Worm (Caenorhabditis elegans): ENCODE results near the gene Y38E10A.17.

Y38E10A.17 gene

DNA sequence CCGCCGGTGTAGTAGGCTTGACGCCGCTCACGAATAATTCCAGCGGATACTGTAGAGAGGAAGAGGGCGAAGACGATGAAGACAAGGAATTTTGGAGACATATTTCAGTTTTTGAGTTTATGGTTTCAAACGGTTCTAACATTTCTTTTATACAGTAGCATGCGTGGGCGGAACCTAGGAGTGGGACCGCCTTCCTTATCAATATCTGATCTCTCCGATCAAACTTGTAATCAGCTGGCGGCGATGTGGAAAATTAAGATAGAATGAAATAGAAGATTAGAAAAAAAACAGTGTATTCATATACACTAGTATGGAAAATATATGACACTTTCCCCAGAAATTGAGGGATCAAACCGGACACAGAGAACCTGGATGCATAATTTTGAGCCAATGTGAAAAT, 15.3 kb downstream of the Y38E10A.17 start, which contains the start of gene nspe-2:
Gene nspe-2, minus strand, starts transcription at position 101 of the 400 bp plus-strand sequence.
- TF ChIP-seq lin-13 (GFP tag; optimal IDR thresholded peaks at IDR 0.05) (no peak), C34F6.9 (tag; optimal IDR thresholded peaks at IDR 0.05) (no peak), alr-1 (tag; optimal IDR thresholded peaks at IDR 0.05) (no peak), ceh-16 (tag; optimal IDR thresholded peaks at IDR 0.05) (no peak), peb-1 (tag; optimal IDR thresholded peaks at IDR 0.05) (no peak), nhr-129 (tag; optimal IDR thresholded peaks at IDR 0.05) (no peak), nhr-6 (tag; optimal IDR thresholded peaks at IDR 0.05) (no peak), R02D3.7 (tag; optimal IDR thresholded peaks at IDR 0.05) (no peak), lin-39 (tag; optimal IDR thresholded peaks at IDR 0.05) (no peak), egl-27 (tag; optimal IDR thresholded peaks at IDR 0.05) (no peak), unc-39 (tag; optimal IDR thresholded peaks at IDR 0.05) (no peak), mbf-1 (tag; optimal IDR thresholded peaks at IDR 0.05) (no peak), nhr-77 (tag; optimal IDR thresholded peaks at IDR 0.05) (no peak), unc-55 (GFP tag; optimal IDR thresholded peaks at IDR 0.05) (no peak), ztf-1 (GFP tag; conservative IDR thresholded peaks at IDR 0.05) (no peak), nhr-11 (tag; optimal IDR thresholded peaks at IDR 0.05) (no peak), elt-1 (tag; optimal IDR thresholded peaks at IDR 0.05) (no peak), nhr-25 (tag; optimal IDR thresholded peaks at IDR 0.05) (no peak)

DNA sequence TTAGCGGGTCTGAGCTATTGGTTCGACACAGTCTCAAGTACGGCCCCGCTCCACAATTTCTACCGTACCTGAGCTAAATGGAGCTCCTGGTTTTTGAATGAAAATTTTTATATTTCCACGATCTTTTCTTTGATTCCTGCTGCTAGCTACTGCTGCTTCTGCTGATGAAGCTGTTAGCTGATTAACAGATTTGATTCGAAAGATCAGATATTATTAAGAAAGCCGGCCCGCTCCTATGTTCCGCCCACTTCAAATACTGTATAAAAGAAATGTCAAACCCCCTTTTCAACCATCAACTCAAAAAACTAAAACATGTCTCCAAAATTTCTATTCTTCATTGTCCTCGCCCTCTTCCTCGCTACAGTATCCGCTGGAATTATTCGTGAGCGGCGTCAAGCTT, 17.0 kb downstream of the Y38E10A.17 start, which contains the start of gene nspe-3:
Gene nspe-3, plus strand, starts transcription at position 301 of the 400 bp plus-strand sequence.
- no peak for TF ChIP-seq Y55F3AM.14 (GFP tag; optimal IDR thresholded peaks at IDR 0.05)
- no peak for TF ChIP-seq fos-1 (tag; optimal IDR thresholded peaks at IDR 0.05)

DNA sequence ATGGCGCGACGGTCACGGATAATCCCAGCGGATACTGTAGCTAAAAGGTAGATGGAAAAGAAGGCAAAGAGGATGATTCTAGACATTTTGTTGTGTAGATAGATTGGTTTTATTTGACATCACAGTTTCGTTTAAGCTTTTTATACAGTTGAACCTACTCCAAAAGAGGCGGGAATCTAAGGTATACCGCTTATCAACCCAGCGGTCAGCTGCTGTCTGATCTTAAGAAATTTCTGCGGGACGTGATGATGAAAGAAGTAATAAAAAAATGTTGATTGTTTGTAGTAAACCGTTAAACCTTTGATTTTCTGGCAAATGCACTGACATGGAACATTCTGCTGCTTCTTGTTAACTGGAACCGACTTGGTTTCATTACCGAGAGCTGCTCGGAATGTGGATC, 18.5 kb downstream of the Y38E10A.17 start, which contains the start of gene nspe-6:
Gene nspe-6, minus strand, starts transcription at position 101 of the 400 bp plus-strand sequence.
- TF ChIP-seq zag-1 (tag; optimal IDR thresholded peaks at IDR 0.05) (no peak), aly-2 (tag; optimal IDR thresholded peaks at IDR 0.05) (no peak)

DNA sequence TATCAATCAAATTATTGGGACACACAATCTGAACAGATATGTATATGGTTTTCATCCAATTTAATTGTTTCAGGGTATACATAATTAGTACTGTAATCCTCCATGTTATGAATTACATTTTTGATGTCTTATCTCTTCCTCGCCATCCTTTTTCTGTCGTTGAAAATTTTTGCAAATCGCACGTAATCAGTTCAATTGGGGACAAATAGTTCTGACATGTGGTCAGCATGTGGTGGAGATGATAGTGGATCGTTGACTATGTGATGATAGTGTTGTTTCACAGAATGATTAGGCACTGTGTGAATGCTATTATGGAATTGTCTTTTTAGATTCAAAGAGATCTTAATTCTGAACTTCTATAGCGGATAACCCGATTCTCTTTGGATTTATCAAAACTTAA, 19.2 kb downstream of the Y38E10A.17 start:
- TF ChIP-seq sma-3 (GFP tag; optimal IDR thresholded peaks at IDR 0.05), result peak; percentile 42
- TF ChIP-seq sma-9 (GFP tag; optimal IDR thresholded peaks at IDR 0.05), result peak; percentile 94
- no peak for TF ChIP-seq sma-9 (tag; optimal IDR thresholded peaks at IDR 0.05)
- no peak for TF ChIP-seq Y55F3AM.14 (GFP tag; optimal IDR thresholded peaks at IDR 0.05)
- TF ChIP-seq aly-2 (tag; optimal IDR thresholded peaks at IDR 0.05), result no peak

DNA sequence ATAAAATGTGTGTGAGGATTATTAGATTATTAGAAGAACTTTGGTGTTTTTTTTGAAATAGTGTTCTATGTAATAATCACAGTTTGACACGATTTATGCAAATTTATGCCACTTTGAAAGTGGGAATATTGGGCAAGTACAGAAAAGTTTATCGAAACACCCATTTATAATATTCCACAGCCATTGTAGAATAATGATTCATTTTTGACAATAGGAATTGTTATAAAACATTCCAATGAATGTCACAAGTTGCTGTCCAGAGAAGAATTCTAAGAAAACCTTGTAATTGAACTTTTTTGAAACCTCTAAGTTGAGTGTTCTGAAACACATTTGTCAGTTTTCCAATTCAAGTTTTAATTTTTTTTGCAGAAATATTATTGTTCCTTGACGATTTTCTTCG, 22.4 kb downstream of the Y38E10A.17 start, which contains the start of gene nspe-4:
Gene nspe-4, plus strand, starts transcription at position 301 of the 400 bp plus-strand sequence.
- TF ChIP-seq nhr-6 (tag; optimal IDR thresholded peaks at IDR 0.05), result no peak
- TF ChIP-seq sma-9 (GFP tag; optimal IDR thresholded peaks at IDR 0.05), result no peak
- TF ChIP-seq sma-9 (tag; optimal IDR thresholded peaks at IDR 0.05), result no peak
- no peak for TF ChIP-seq C34F6.9 (tag; optimal IDR thresholded peaks at IDR 0.05)
- no peak for TF ChIP-seq peb-1 (tag; optimal IDR thresholded peaks at IDR 0.05)
- TF ChIP-seq unc-55 (GFP tag; optimal IDR thresholded peaks at IDR 0.05), result no peak
- no peak for TF ChIP-seq alr-1 (tag; optimal IDR thresholded peaks at IDR 0.05)
- no peak for TF ChIP-seq nhr-23 (tag; optimal IDR thresholded peaks at IDR 0.05)
- TF ChIP-seq ztf-4 (tag; optimal IDR thresholded peaks at IDR 0.05), result no peak

DNA sequence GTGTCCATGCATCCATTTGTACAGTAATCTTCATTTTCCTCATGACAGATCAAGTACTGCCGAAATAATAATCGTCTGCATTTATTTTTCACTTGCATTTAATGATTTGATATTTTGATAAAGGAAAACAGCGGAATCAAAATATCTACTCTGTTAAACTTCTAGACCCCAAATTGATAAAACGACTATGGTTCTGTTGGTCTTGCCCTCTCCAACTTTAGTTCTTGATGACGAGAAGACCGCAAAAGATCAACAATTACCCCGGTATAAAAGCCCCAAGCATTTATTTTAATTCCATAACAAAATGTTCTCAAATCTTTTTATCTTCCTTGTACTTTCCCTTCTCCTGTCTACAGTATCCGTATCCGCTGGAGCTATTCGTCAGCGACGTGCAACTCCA, 25.9 kb downstream of the Y38E10A.17 start, which contains the start of gene Y38E10A.9:
Gene Y38E10A.9, plus strand, starts transcription at position 301 of the 400 bp plus-strand sequence.
- no peak for TF ChIP-seq sma-3 (GFP tag; optimal IDR thresholded peaks at IDR 0.05)
- no peak for TF ChIP-seq elt-1 (tag; optimal IDR thresholded peaks at IDR 0.05)
- no peak for TF ChIP-seq F13H6.1 (tag; optimal IDR thresholded peaks at IDR 0.05)
- TF ChIP-seq crh-2 (tag; optimal IDR thresholded peaks at IDR 0.05), result no peak
- TF ChIP-seq lsy-2 (tag; optimal IDR thresholded peaks at IDR 0.05), result no peak
- TF ChIP-seq nhr-129 (tag; optimal IDR thresholded peaks at IDR 0.05), result no peak
- no peak for TF ChIP-seq sma-9 (GFP tag; optimal IDR thresholded peaks at IDR 0.05)
- TF ChIP-seq sma-9 (tag; optimal IDR thresholded peaks at IDR 0.05), result no peak
- TF ChIP-seq ztf-11 (tag; optimal IDR thresholded peaks at IDR 0.05), result no peak

DNA sequence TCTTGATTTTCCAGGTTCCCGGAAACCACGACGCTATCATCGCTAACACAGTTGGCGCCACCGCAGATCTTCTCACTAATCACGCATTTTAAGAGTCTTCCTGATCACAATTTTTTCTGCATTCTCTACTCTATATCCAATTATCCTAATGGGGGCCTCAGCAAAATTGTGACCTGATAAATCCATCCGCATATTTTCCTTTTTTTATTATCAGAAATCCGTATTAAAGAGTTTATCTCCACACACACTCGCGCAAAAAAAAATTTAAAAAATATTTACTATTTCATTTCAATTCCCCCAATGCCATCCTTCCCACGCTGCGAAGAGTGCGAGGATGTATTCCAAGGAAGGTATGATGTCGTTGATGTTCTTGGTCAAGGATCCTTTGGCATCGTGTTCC, 27.7 kb downstream of the Y38E10A.17 start, which contains the start of gene Y38E10A.8:
Gene Y38E10A.8, plus strand, starts transcription at position 301 of the 400 bp plus-strand sequence.
- TF ChIP-seq unc-55 (GFP tag; optimal IDR thresholded peaks at IDR 0.05) (no peak), sem-4 (tag; optimal IDR thresholded peaks at IDR 0.05) (no peak), unc-62 (GFP tag; optimal IDR thresholded peaks at IDR 0.05) (no peak), nhr-25 (tag; optimal IDR thresholded peaks at IDR 0.05) (no peak), C34F6.9 (tag; optimal IDR thresholded peaks at IDR 0.05) (no peak), crh-2 (tag; optimal IDR thresholded peaks at IDR 0.05) (no peak), nhr-10 (tag; optimal IDR thresholded peaks at IDR 0.05) (no peak), F13H6.1 (tag; optimal IDR thresholded peaks at IDR 0.05) (no peak), peb-1 (tag; optimal IDR thresholded peaks at IDR 0.05) (no peak), blmp-1 (tag; optimal IDR thresholded peaks at IDR 0.05; ENCODE audit: insufficient read depth) (no peak), nhr-129 (tag; optimal IDR thresholded peaks at IDR 0.05) (no peak), elt-1 (tag; optimal IDR thresholded peaks at IDR 0.05) (no peak), ZK546.5 (tag; optimal IDR thresholded peaks at IDR 0.05) (no peak), ztf-1 (GFP tag; conservative IDR thresholded peaks at IDR 0.05) (no peak)
